Fruit fly (Drosophila melanogaster) whole organism, embryonic: ENCODE data around the gene MESK4.
A peak's percentile ranks its signal among the peaks of the same experiment; 100 is the strongest.

Experiments used
- Ada2b ChIP-seq: fragments of 200-800 bp; sonication (Bioruptor generic); IDR thresholded peaks from 2 replicates; pipeline ENCODE4 v1.3.6; 2022; ENCODE audit warnings: missing biosample characterization, missing genetic modification characterization
- Atf-2 ChIP-seq: fragments of 200-800 bp; sonication (Bioruptor generic); optimal IDR thresholded peaks from 2 replicates; lab custom pipeline; 2016; ENCODE audit warnings: missing biosample characterization, missing genetic modification characterization
- B-H1 ChIP-seq: fragments of 200-800 bp; sonication (Bioruptor generic); IDR thresholded peaks from 3 replicates; pipeline ENCODE4 v1.3.6; 2022; ENCODE audit warnings: missing biosample characterization, missing genetic modification characterization
- Blimp-1 ChIP-seq: fragments of 200-800 bp; sonication (Bioruptor generic); optimal IDR thresholded peaks from 3 replicates; lab custom pipeline; 2018; ENCODE audit warnings: missing biosample characterization, missing genetic modification characterization, mild to moderate bottlenecking, moderate library complexity, missing genetic modification reagents
- C15 ChIP-seq: fragments of 200-800 bp; sonication (Bioruptor generic); IDR thresholded peaks from 3 replicates; pipeline ENCODE4 v1.3.6; 2022; ENCODE audit warnings: missing biosample characterization, missing genetic modification characterization
- CG1024 ChIP-seq: fragments of 200-800 bp; sonication (Bioruptor generic); IDR thresholded peaks from 2 replicates; pipeline ENCODE4 v1.3.6; 2022; ENCODE audit warnings: missing biosample characterization, missing genetic modification characterization
- CG10565 ChIP-seq: fragments of 200-800 bp; sonication (Bioruptor generic); optimal IDR thresholded peaks from 3 replicates; lab custom pipeline; 2016; ENCODE audit warnings: missing biosample characterization, mild to moderate bottlenecking, missing genetic modification characterization
- CG10959 ChIP-seq: fragments of 200-800 bp; sonication (Bioruptor generic); IDR thresholded peaks from 2 replicates; pipeline ENCODE4 v1.3.6; 2022; ENCODE audit warnings: missing biosample characterization, missing genetic modification characterization
- CG14014 ChIP-seq: fragments of 200-800 bp; sonication (Bioruptor generic); IDR thresholded peaks from 2 replicates; pipeline ENCODE4 v1.3.6; 2022; ENCODE audit warnings: missing biosample characterization, missing genetic modification characterization
- CG1602 ChIP-seq: fragments of 200-800 bp; sonication (Bioruptor generic); optimal IDR thresholded peaks from 3 replicates; lab custom pipeline; 2016; ENCODE audit warnings: missing biosample characterization, missing genetic modification characterization
- CG17385 ChIP-seq: fragments of 200-800 bp; sonication (Bioruptor generic); optimal IDR thresholded peaks from 3 replicates; lab custom pipeline; 2018; ENCODE audit warnings: missing biosample characterization, mild to moderate bottlenecking, missing genetic modification characterization
- CG17829 ChIP-seq: fragments of 200-800 bp; optimal IDR thresholded peaks from 2 replicates; lab custom pipeline; 2019; ENCODE audit warnings: missing biosample characterization, mild to moderate bottlenecking, missing genetic modification characterization, moderate library complexity
- CG18599 ChIP-seq: fragments of 200-800 bp; sonication (Bioruptor generic); optimal IDR thresholded peaks from 3 replicates; lab custom pipeline; 2017; ENCODE audit warnings: missing biosample characterization, missing genetic modification characterization, mild to moderate bottlenecking, moderate library complexity, missing genetic modification reagents
- CG18619 ChIP-seq: fragments of 200-800 bp; sonication (Bioruptor generic); optimal IDR thresholded peaks from 3 replicates; lab custom pipeline; 2017; ENCODE audit warnings: missing biosample characterization, mild to moderate bottlenecking, missing genetic modification characterization
- CG2129 ChIP-seq: fragments of 200-800 bp; sonication (Bioruptor generic); IDR thresholded peaks from 2 replicates; pipeline ENCODE4 v1.3.6; 2022; ENCODE audit warnings: missing biosample characterization, missing genetic modification characterization; ENCODE audit not compliant: partially characterized antibody
- CG30403 ChIP-seq: fragments of 200-800 bp; sonication (Bioruptor generic); optimal IDR thresholded peaks from 3 replicates; lab custom pipeline; 2016; ENCODE audit warnings: missing biosample characterization, missing genetic modification characterization
- CG4617 ChIP-seq: fragments of 200-800 bp; sonication (Bioruptor generic); optimal IDR thresholded peaks from 3 replicates; lab custom pipeline; 2016; ENCODE audit warnings: missing biosample characterization, missing genetic modification characterization, borderline replicate concordance
- CG6683 ChIP-seq: fragments of 200-800 bp; sonication (Bioruptor generic); optimal IDR thresholded peaks from 2 replicates; lab custom pipeline; 2017; ENCODE audit warnings: missing biosample characterization, mild to moderate bottlenecking, missing genetic modification characterization, missing genetic modification reagents
- CG6765 ChIP-seq: fragments of 200-800 bp; sonication (Bioruptor generic); optimal IDR thresholded peaks from 3 replicates; lab custom pipeline; 2017; ENCODE audit warnings: missing biosample characterization, mild to moderate bottlenecking, missing genetic modification characterization
- CG6791 ChIP-seq: fragments of 200-800 bp; sonication (Bioruptor generic); IDR thresholded peaks from 3 replicates; pipeline ENCODE4 v1.3.6; 2022; ENCODE audit warnings: missing biosample characterization, missing genetic modification characterization; ENCODE audit not compliant: partially characterized antibody
- CG6813 ChIP-seq: fragments of 200-800 bp; sonication (Bioruptor generic); optimal IDR thresholded peaks from 2 replicates; lab custom pipeline; 2017; ENCODE audit warnings: missing biosample characterization, missing genetic modification characterization, mild to moderate bottlenecking, moderate library complexity, missing genetic modification reagents
- CG8089 ChIP-seq: fragments of 200-800 bp; sonication (Bioruptor generic); optimal IDR thresholded peaks from 3 replicates; lab custom pipeline; 2016; ENCODE audit warnings: missing biosample characterization, missing genetic modification characterization
- CG8765 ChIP-seq: fragments of 200-800 bp; sonication (Bioruptor generic); IDR thresholded peaks from 2 replicates; pipeline ENCODE4 v1.3.6; 2022; ENCODE audit warnings: missing biosample characterization, missing genetic modification characterization
- CHES-1-like ChIP-seq: fragments of 200-800 bp; sonication (Bioruptor generic); optimal IDR thresholded peaks from 2 replicates; lab custom pipeline; 2016; ENCODE audit warnings: missing biosample characterization, missing genetic modification characterization
- ERR ChIP-seq: fragments of 200-800 bp; sonication (Bioruptor generic); optimal IDR thresholded peaks from 2 replicates; lab custom pipeline; 2016; ENCODE audit warnings: missing biosample characterization, missing genetic modification characterization
- Ets65A ChIP-seq: fragments of 200-800 bp; sonication (Bioruptor generic); peaks from one replicate; lab custom pipeline; 2016; ENCODE audit warnings: missing biosample characterization, missing genetic modification characterization
- Ets97D ChIP-seq: fragments of 200-800 bp; sonication (Bioruptor generic); optimal IDR thresholded peaks from 3 replicates; lab custom pipeline; 2016; ENCODE audit warnings: missing biosample characterization, missing genetic modification characterization
- Gug ChIP-seq: fragments of 200-800 bp; sonication (Bioruptor generic); IDR thresholded peaks from 4 replicates; pipeline ENCODE4 v1.3.6; 2022; ENCODE audit warnings: missing biosample characterization, missing genetic modification characterization
- H15 ChIP-seq: fragments of 200-800 bp; sonication (Bioruptor generic); IDR thresholded peaks from 3 replicates; pipeline ENCODE4 v1.3.6; 2022; ENCODE audit warnings: missing biosample characterization, missing genetic modification characterization
- HmgD ChIP-seq: fragments of 200-800 bp; sonication (Bioruptor generic); optimal IDR thresholded peaks from 3 replicates; lab custom pipeline; 2016; ENCODE audit warnings: missing biosample characterization, missing genetic modification characterization
- Hr3 ChIP-seq: fragments of 200-800 bp; sonication (Bioruptor generic); optimal IDR thresholded peaks from 3 replicates; lab custom pipeline; 2016; ENCODE audit warnings: missing biosample characterization, missing genetic modification characterization
- Hr39 ChIP-seq: fragments of >200 bp; optimal IDR thresholded peaks from 2 replicates; lab custom pipeline; 2017
- MESR4 ChIP-seq: fragments of 200-800 bp; sonication (Bioruptor generic); optimal IDR thresholded peaks from 2 replicates; lab custom pipeline; 2018; ENCODE audit warnings: missing biosample characterization, mild to moderate bottlenecking, missing genetic modification characterization, moderate library complexity
- NfI ChIP-seq: fragments of 200-800 bp; sonication (Bioruptor generic); optimal IDR thresholded peaks from 3 replicates; lab custom pipeline; 2018; ENCODE audit warnings: missing biosample characterization, mild to moderate bottlenecking, missing genetic modification characterization, moderate library complexity
- Opbp ChIP-seq: fragments of 200-800 bp; sonication (Bioruptor generic); IDR thresholded peaks from 3 replicates; pipeline ENCODE4 v1.3.6; 2022; ENCODE audit warnings: missing biosample characterization, missing genetic modification characterization; ENCODE audit not compliant: partially characterized antibody
- Side ChIP-seq: fragments of 200-800 bp; sonication (Bioruptor generic); optimal IDR thresholded peaks from 2 replicates; lab custom pipeline; 2016; ENCODE audit warnings: missing biosample characterization, missing genetic modification characterization
- Six4 ChIP-seq: fragments of 200-800 bp; sonication (Bioruptor generic); optimal IDR thresholded peaks from 2 replicates; lab custom pipeline; 2016; ENCODE audit warnings: missing biosample characterization, missing genetic modification characterization
- Sry-δ ChIP-seq: fragments of 200-800 bp; sonication (Bioruptor generic); optimal IDR thresholded peaks from 2 replicates; lab custom pipeline; 2016; ENCODE audit warnings: missing biosample characterization, missing genetic modification characterization
- Stat92E ChIP-seq, 3 experiments: fragments of >200 bp in 2 of 3; fragments of 200-800 bp in 1 of 3; sonication (Bioruptor generic) in 1 of 3; optimal IDR thresholded peaks; 2 replicates each; lab custom pipeline; 2017 to 2019; ENCODE audit warnings: missing biosample characterization in 3 of 3, missing genetic modification characterization in 3 of 3, mild to moderate bottlenecking in 1 of 3, moderate library complexity in 1 of 3
- ash1 ChIP-seq: fragments of 200-800 bp; sonication (Bioruptor generic); optimal IDR thresholded peaks from 2 replicates; lab custom pipeline; 2018; ENCODE audit warnings: missing biosample characterization, mild to moderate bottlenecking, missing genetic modification characterization
- bowl ChIP-seq: fragments of 200-800 bp; sonication (Bioruptor generic); IDR thresholded peaks from 2 replicates; pipeline ENCODE4 v1.3.6; 2022; ENCODE audit warnings: missing biosample characterization, missing genetic modification characterization
- croc ChIP-seq: fragments of 200-800 bp; sonication (Bioruptor generic); conservative IDR thresholded peaks from 3 replicates; pipeline ENCODE4 v1.3.6; 2022; ENCODE audit warnings: missing biosample characterization, missing genetic modification characterization
- emc ChIP-seq: fragments of 200-800 bp; sonication (Bioruptor generic); optimal IDR thresholded peaks from 2 replicates; lab custom pipeline; 2016; ENCODE audit warnings: missing biosample characterization, missing genetic modification characterization
- fru ChIP-seq: fragments of >200 bp; optimal IDR thresholded peaks from 2 replicates; lab custom pipeline; 2017
- gce ChIP-seq: fragments of 200-800 bp; sonication (Bioruptor generic); IDR thresholded peaks from 3 replicates; pipeline ENCODE4 v1.3.6; 2022; ENCODE audit warnings: missing biosample characterization, missing genetic modification characterization
- hth ChIP-seq: fragments of >200 bp; optimal IDR thresholded peaks from 2 replicates; lab custom pipeline; 2017; ENCODE audit warnings: inconsistent platforms
- mld ChIP-seq: fragments of 200-800 bp; sonication (Bioruptor generic); IDR thresholded peaks from 3 replicates; pipeline ENCODE4 v1.3.6; 2022; ENCODE audit warnings: missing biosample characterization, missing genetic modification characterization; ENCODE audit not compliant: partially characterized antibody
- nau ChIP-seq: fragments of 200-800 bp; sonication (Bioruptor generic); optimal IDR thresholded peaks from 3 replicates; lab custom pipeline; 2017; ENCODE audit warnings: missing biosample characterization, mild to moderate bottlenecking, missing genetic modification characterization, missing genetic modification reagents
- scrt ChIP-seq: fragments of 200-800 bp; sonication (Bioruptor generic); optimal IDR thresholded peaks from 2 replicates; lab custom pipeline; 2018; ENCODE audit warnings: missing biosample characterization, mild to moderate bottlenecking, missing genetic modification characterization, moderate library complexity
- sd ChIP-seq: fragments of 200-800 bp; sonication (Bioruptor generic); optimal IDR thresholded peaks from 3 replicates; lab custom pipeline; 2018; ENCODE audit warnings: missing biosample characterization, mild to moderate bottlenecking, missing genetic modification characterization, moderate library complexity
- sim ChIP-seq: fragments of 200-800 bp; sonication (Bioruptor generic); IDR thresholded peaks from 2 replicates; pipeline ENCODE4 v1.3.6; 2022; ENCODE audit warnings: missing biosample characterization, missing genetic modification characterization
- tna ChIP-seq: fragments of 200-800 bp; sonication (Bioruptor generic); IDR thresholded peaks from 2 replicates; pipeline ENCODE4 v1.3.6; 2022; ENCODE audit warnings: missing biosample characterization, missing genetic modification characterization; ENCODE audit not compliant: partially characterized antibody

Gene MESK4

DNA sequence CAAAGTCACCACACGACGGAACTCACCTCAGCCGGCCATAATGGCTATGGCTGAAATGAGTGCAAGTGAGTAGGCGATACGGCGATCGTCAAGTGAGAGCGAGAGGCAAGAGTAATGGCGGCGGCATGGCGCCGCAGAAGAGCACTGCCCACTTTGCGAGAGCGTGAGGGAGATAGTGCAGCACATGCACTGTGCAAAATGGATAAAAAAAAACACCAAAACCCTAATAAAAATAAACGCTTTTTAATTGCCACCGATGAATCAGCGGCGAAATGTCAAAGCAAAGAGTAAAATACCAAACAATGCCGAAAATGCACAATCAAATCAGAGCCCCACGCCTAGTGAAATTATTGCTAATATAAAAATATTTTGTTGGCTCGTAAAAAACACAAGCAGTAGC is 39.9 kb upstream of the MESK4 start (continued):
- peak; percentile 1 for TF ChIP-seq Ets97D (GFP tag; lab: Kevin White, UChicago)
- no peak for TF ChIP-seq MESR4 (GFP tag; lab: Kevin White, UChicago)
- TF ChIP-seq CG10565 (GFP tag; lab: Kevin White, UChicago) = no peak
- TF ChIP-seq Hr3 (GFP tag; lab: Kevin White, UChicago) = no peak
- TF ChIP-seq gce (GFP tag; lab: Robert Waterston, UW) = no peak
- no peak for TF ChIP-seq CG14014 (GFP tag; lab: Robert Waterston, UW)
- no peak for TF ChIP-seq CHES-1-like (GFP tag; lab: Kevin White, UChicago)
- no peak for TF ChIP-seq Blimp-1 (GFP tag; lab: Kevin White, UChicago)
- no peak for TF ChIP-seq CG1602 (GFP tag; lab: Kevin White, UChicago)
- TF ChIP-seq CG4617 (GFP tag; lab: Kevin White, UChicago) = no peak
- no peak for TF ChIP-seq CG17385 (GFP tag; lab: Kevin White, UChicago)
- TF ChIP-seq mld (GFP tag; lab: Robert Waterston, UW) = no peak
- TF ChIP-seq HmgD (GFP tag; lab: Kevin White, UChicago) = peak; percentile 71
- TF ChIP-seq emc (GFP tag; lab: Kevin White, UChicago) = no peak
- TF ChIP-seq Six4 (GFP tag; lab: Kevin White, UChicago) = no peak
- 0 out of 4 replicates have a peak, but pooled peaks have one; percentile 18 for TF ChIP-seq Gug (GFP tag; lab: Robert Waterston, UW)
- TF ChIP-seq CG30403 (GFP tag; lab: Kevin White, UChicago) = no peak
- 0 out of 2 replicates have a peak, but pooled peaks have one; percentile 30 for TF ChIP-seq Ada2b (GFP tag; lab: Robert Waterston, UW)
- TF ChIP-seq CG10959 (GFP tag; lab: Robert Waterston, UW) = no peak
- peak; percentile 62; the same call in 1 of the 3 replicates for TF ChIP-seq CG6791 (GFP tag; lab: Robert Waterston, UW)
- no peak for TF ChIP-seq NfI
- no peak for TF ChIP-seq Atf-2
- no peak for TF ChIP-seq C15
- no peak for TF ChIP-seq ash1 (GFP tag; lab: Kevin White, UChicago)
- TF ChIP-seq Side (GFP tag; lab: Kevin White, UChicago) = no peak
- no peak for TF ChIP-seq nau (GFP tag; lab: Kevin White, UChicago)
- no peak for TF ChIP-seq Ets65A (GFP tag; lab: Kevin White, UChicago)
- no peak for TF ChIP-seq Sry-δ
- no peak for TF ChIP-seq scrt (GFP tag; lab: Kevin White, UChicago)
- TF ChIP-seq CG18619 = no peak
- no peak for TF ChIP-seq CG6765 (GFP tag; lab: Kevin White, UChicago)
- TF ChIP-seq Stat92E (GFP tag; optimal IDR thresholded peaks at IDR 0.05; lab: Kevin White, UChicago) = no peak
- TF ChIP-seq tna (GFP tag; lab: Robert Waterston, UW) = peak; percentile 48
- TF ChIP-seq Opbp = no peak; the same call in 2 of the 3 replicates
- TF ChIP-seq CG1024 (GFP tag; lab: Robert Waterston, UW) = 0 out of 2 replicates have a peak, but pooled peaks have one; percentile 16
- no peak for TF ChIP-seq croc (GFP tag; lab: Robert Waterston, UW)
- no peak for TF ChIP-seq CG6813 (GFP tag; lab: Kevin White, UChicago)
- TF ChIP-seq CG18599 = no peak
- no peak for TF ChIP-seq Hr39 (lab: Kevin White, UChicago)
- TF ChIP-seq CG17829 (tag; lab: Kevin White, UChicago) = no peak
- TF ChIP-seq H15 (GFP tag; lab: Robert Waterston, UW) = 0 out of 3 replicates have a peak, but pooled peaks have one; percentile 33
- TF ChIP-seq bowl (GFP tag; lab: Robert Waterston, UW) = no peak
- no peak for TF ChIP-seq sim (GFP tag; lab: Robert Waterston, UW)
- no peak for TF ChIP-seq CG6683 (GFP tag; lab: Kevin White, UChicago)
- no peak for TF ChIP-seq sd (tag; lab: Kevin White, UChicago)
- TF ChIP-seq CG8089 (GFP tag; lab: Kevin White, UChicago) = peak; percentile 8
- TF ChIP-seq CG8765 (GFP tag; lab: Robert Waterston, UW) = no peak
- no peak for TF ChIP-seq CG2129 (GFP tag; lab: Robert Waterston, UW)
- TF ChIP-seq ERR (GFP tag; lab: Kevin White, UChicago) = no peak
- TF ChIP-seq hth (lab: Kevin White, UChicago) = no peak
- no peak for TF ChIP-seq fru (lab: Kevin White, UChicago)
- peak; percentile 32; the same call in 1 of the 3 replicates for TF ChIP-seq B-H1 (GFP tag; lab: Robert Waterston, UW)
